Worm (Caenorhabditis elegans) whole organism, dauer: Measurements from ENCODE around the gene clec-265.

Experiments
- unc-62 ChIP-seq: sonication (generic microtip); optimal IDR thresholded peaks from 2 replicates; lab custom pipeline; 2017; ENCODE audit warnings: missing biosample characterization, missing genetic modification reagents, missing genetic modification characterization

The clec-265 gene

ce11 chrX:3067052-3067451 lies 35.5 kb downstream of the clec-265 start:
- no peak for TF ChIP-seq unc-62 (GFP tag; lab: Kevin White, UChicago)

- TF ChIP-seq unc-62 (GFP tag; lab: Kevin White, UChicago) = no peak
These were observed 38.7 kb downstream of the clec-265 start, which contains the start of gene ceh-31 for ce11 chrX:3070322-3070721. TSS of gene ceh-31 (minus strand) at chrX:3070422.

ce11 chrX:3080825-3081224 lies 49.2 kb downstream of the clec-265 start, which contains the start of gene twk-16:
TSS of gene twk-16 (plus strand) at chrX:3081125.
- no peak for TF ChIP-seq unc-62 (GFP tag; lab: Kevin White, UChicago)
